Worm (Caenorhabditis elegans) whole organism, early embryonic: ENCODE results near the gene gly-5.

Experiments
- aly-1 ChIP-seq: sonication (generic microtip); optimal IDR thresholded peaks from 2 replicates; lab custom pipeline; 2016; ENCODE audit warnings: missing genetic modification characterization, missing compliant biosample characterization
- ama-1 ChIP-seq: fragments of 150-350 bp; optimal IDR thresholded peaks from 2 replicates; lab custom pipeline; 2014
- ceh-13 ChIP-seq: fragments of 200-800 bp; sonication (Bioruptor generic); optimal IDR thresholded peaks from 2 replicates; lab custom pipeline; 2018; ENCODE audit warnings: mild to moderate bottlenecking, missing genetic modification characterization, missing compliant biosample characterization
- ceh-36 ChIP-seq: sonication (generic microtip); optimal IDR thresholded peaks from 2 replicates; lab custom pipeline; 2016; ENCODE audit warnings: missing genetic modification characterization, inconsistent platforms, missing compliant biosample characterization
- ets-7 ChIP-seq: sonication (generic microtip); optimal IDR thresholded peaks from 2 replicates; lab custom pipeline; 2016; ENCODE audit warnings: missing genotype, missing genetic modification characterization, missing compliant biosample characterization
- flt-1 ChIP-seq: fragments of 200-800 bp; sonication (Bioruptor generic); IDR thresholded peaks from 2 replicates; pipeline ENCODE4 v1.3.6; 2022; ENCODE audit warnings: missing genetic modification characterization, missing compliant biosample characterization
- hmg-4 ChIP-seq: fragments of 200-800 bp; sonication (Bioruptor generic); optimal IDR thresholded peaks from 2 replicates; lab custom pipeline; 2018; ENCODE audit warnings: mild to moderate bottlenecking, missing genetic modification characterization, missing compliant biosample characterization
- hnd-1 ChIP-seq: sonication (generic microtip); optimal IDR thresholded peaks from 2 replicates; lab custom pipeline; 2016; ENCODE audit warnings: missing genetic modification characterization, missing compliant biosample characterization
- sea-1 ChIP-seq: fragments of 200-800 bp; sonication (Bioruptor generic); conservative IDR thresholded peaks from 2 replicates; pipeline ENCODE4 v1.3.6; 2022; ENCODE audit warnings: missing genetic modification characterization, missing compliant biosample characterization
- tra-4 ChIP-seq: sonication (generic microtip); optimal IDR thresholded peaks from 2 replicates; lab custom pipeline; 2017; ENCODE audit warnings: missing genetic modification characterization, missing compliant biosample characterization

DNA sequence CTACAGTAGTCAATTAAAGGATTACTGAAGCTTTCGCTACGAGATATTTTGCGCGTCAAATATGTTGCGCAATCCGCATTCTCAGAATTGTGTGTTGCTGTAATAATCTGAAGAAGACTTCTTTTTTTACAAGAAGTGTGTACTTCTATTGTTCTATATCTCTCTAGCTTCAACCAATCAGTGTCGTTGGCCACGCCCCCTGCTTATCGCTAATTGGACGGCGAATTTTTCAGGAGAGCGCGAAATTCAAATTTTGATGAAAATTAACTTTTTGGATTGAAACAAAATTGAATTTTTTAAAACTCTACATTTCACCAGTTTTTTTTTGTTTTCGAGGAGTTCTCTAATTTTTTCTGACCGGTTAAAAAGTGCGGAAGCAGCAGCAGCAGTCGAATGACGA, 10.3 kb upstream of the gly-5 start:
- TF ChIP-seq sea-1 (no peak), ets-7 (tag; lab: Kevin White, UChicago) (no peak), ama-1 (lab: Kevin White, UChicago) (no peak), flt-1 (GFP tag; lab: Robert Waterston, UW) (no peak), hmg-4 (GFP tag; lab: Kevin White, UChicago) (no peak), ceh-13 (GFP tag; lab: Kevin White, UChicago) (no peak), hnd-1 (tag; lab: Kevin White, UChicago) (no peak), aly-1 (tag; lab: Kevin White, UChicago) (no peak), ceh-36 (tag; lab: Kevin White, UChicago) (no peak), tra-4 (tag; lab: Kevin White, UChicago) (no peak)
